Worm (Caenorhabditis elegans) whole organism, young adult: ENCODE data around the gene F46C5.7.

Experiments used
- B0336.3 ChIP-seq: fragments of 200-800 bp; sonication (Bioruptor generic); IDR thresholded peaks from 2 replicates; pipeline ENCODE4 v1.3.6; 2022; ENCODE audit warnings: missing genetic modification characterization, missing compliant biosample characterization
- F23B12.7 ChIP-seq: sonication (generic microtip); optimal IDR thresholded peaks from 2 replicates; lab custom pipeline; 2017; ENCODE audit warnings: missing genetic modification characterization, mild to moderate bottlenecking, missing compliant biosample characterization, antibody characterized with exemption, moderate library complexity; ENCODE audit not compliant: insufficient read depth
- F37B4.10 ChIP-seq: fragments of 200-800 bp; sonication (Bioruptor generic); IDR thresholded peaks from 2 replicates; pipeline ENCODE4 v1.3.6; 2022; ENCODE audit warnings: missing genetic modification characterization, missing compliant biosample characterization
- F39B2.1 ChIP-seq: fragments of 200-800 bp; sonication (Bioruptor generic); IDR thresholded peaks from 2 replicates; pipeline ENCODE4 v1.3.6; 2022; ENCODE audit warnings: missing genetic modification reagents, missing genetic modification characterization, missing compliant biosample characterization
- F55B11.4 ChIP-seq: sonication (generic microtip); optimal IDR thresholded peaks from 2 replicates; lab custom pipeline; 2016; ENCODE audit warnings: missing compliant biosample characterization, missing genetic modification characterization, borderline replicate concordance; ENCODE audit not compliant: insufficient read depth
- K11D2.4 ChIP-seq: fragments of 200-800 bp; sonication (Bioruptor generic); IDR thresholded peaks from 2 replicates; pipeline ENCODE4 v1.3.6; 2022; ENCODE audit warnings: missing genetic modification reagents, missing genetic modification characterization, missing compliant biosample characterization
- Y53F4B.3 ChIP-seq: fragments of 200-800 bp; sonication (Bioruptor generic); IDR thresholded peaks from 2 replicates; pipeline ENCODE4 v1.3.6; 2022; ENCODE audit warnings: missing genetic modification reagents, missing genetic modification characterization, missing compliant biosample characterization
- Y56A3A.18 ChIP-seq: fragments of 200-800 bp; sonication (Bioruptor generic); IDR thresholded peaks from 2 replicates; pipeline ENCODE4 v1.3.6; 2022; ENCODE audit warnings: missing genetic modification reagents, missing genetic modification characterization, missing compliant biosample characterization
- ZK185.1 ChIP-seq: sonication (generic microtip); optimal IDR thresholded peaks from 2 replicates; lab custom pipeline; 2016; ENCODE audit warnings: mild to moderate bottlenecking, missing genetic modification characterization, missing compliant biosample characterization; ENCODE audit not compliant: poor library complexity, severe bottlenecking
- aptf-3 ChIP-seq: fragments of 200-800 bp; sonication (Bioruptor generic); IDR thresholded peaks from 2 replicates; pipeline ENCODE4 v1.3.6; 2022; ENCODE audit warnings: missing genetic modification characterization, missing compliant biosample characterization
- athp-1 ChIP-seq: sonication (generic microtip); optimal IDR thresholded peaks from 2 replicates; lab custom pipeline; 2017; ENCODE audit warnings: mild to moderate bottlenecking, missing genetic modification characterization, missing compliant biosample characterization
- attf-5 ChIP-seq: fragments of 200-800 bp; sonication (Bioruptor generic); optimal IDR thresholded peaks from 2 replicates; lab custom pipeline; 2018; ENCODE audit warnings: mild to moderate bottlenecking, missing genetic modification characterization, missing compliant biosample characterization
- bed-2 ChIP-seq: fragments of 200-800 bp; sonication (Bioruptor generic); IDR thresholded peaks from 2 replicates; pipeline ENCODE4 v1.3.6; 2022; ENCODE audit warnings: missing genetic modification reagents, missing genetic modification characterization, missing compliant biosample characterization
- ccch-3 ChIP-seq: fragments of 200-800 bp; sonication (Bioruptor generic); optimal IDR thresholded peaks from 2 replicates; lab custom pipeline; 2018; ENCODE audit warnings: mild to moderate bottlenecking, missing genetic modification characterization, missing compliant biosample characterization
- ceh-40 ChIP-seq: fragments of 200-800 bp; sonication (Bioruptor generic); IDR thresholded peaks from 2 replicates; pipeline ENCODE4 v1.3.6; 2022; ENCODE audit warnings: missing genetic modification characterization, missing compliant biosample characterization
- dox-1 ChIP-seq: fragments of 200-800 bp; sonication (Bioruptor generic); IDR thresholded peaks from 2 replicates; pipeline ENCODE4 v1.3.6; 2022; ENCODE audit warnings: missing genetic modification reagents, missing genetic modification characterization, missing compliant biosample characterization
- efl-1 ChIP-seq: fragments of 150-350 bp; optimal IDR thresholded peaks from 2 replicates; lab custom pipeline; 2014; ENCODE audit warnings: missing biosample characterization, missing genetic modification reagents, missing genetic modification characterization
- egl-18 ChIP-seq: fragments of 200-800 bp; sonication (Bioruptor generic); IDR thresholded peaks from 2 replicates; pipeline ENCODE4 v1.3.6; 2022; ENCODE audit warnings: missing genetic modification reagents, missing genetic modification characterization, missing compliant biosample characterization
- egl-44 ChIP-seq: fragments of 200-800 bp; sonication (Bioruptor generic); IDR thresholded peaks from 2 replicates; pipeline ENCODE4 v1.3.6; 2022; ENCODE audit warnings: missing genetic modification reagents, missing genetic modification characterization, missing compliant biosample characterization
- ets-4 ChIP-seq: fragments of 200-800 bp; sonication (Bioruptor generic); optimal IDR thresholded peaks from 2 replicates; lab custom pipeline; 2018; ENCODE audit warnings: mild to moderate bottlenecking, missing genetic modification characterization, missing compliant biosample characterization
- lag-1 ChIP-seq: fragments of 200-800 bp; sonication (Bioruptor generic); IDR thresholded peaks from 2 replicates; pipeline ENCODE4 v1.3.6; 2022; ENCODE audit warnings: missing genetic modification reagents, missing genetic modification characterization, missing compliant biosample characterization
- let-526 ChIP-seq: fragments of 200-800 bp; sonication (Bioruptor generic); IDR thresholded peaks from 2 replicates; pipeline ENCODE4 v1.3.6; 2022; ENCODE audit warnings: missing genetic modification reagents, missing genetic modification characterization, missing compliant biosample characterization
- let-607 ChIP-seq, 2 experiments: fragments of 200-800 bp in 1 of 2; sonication (Bioruptor generic) in 1 of 2; sonication (generic microtip) in 1 of 2; optimal IDR thresholded peaks; 2 replicates each; lab custom pipeline; 2016 to 2018; ENCODE audit warnings: mild to moderate bottlenecking in 2 of 2, missing compliant biosample characterization in 2 of 2, missing genetic modification characterization in 2 of 2, moderate library complexity in 2 of 2, missing genotype in 1 of 2
- lin-26 ChIP-seq: fragments of 200-800 bp; sonication (Bioruptor generic); IDR thresholded peaks from 2 replicates; pipeline ENCODE4 v1.3.6; 2022; ENCODE audit warnings: missing genetic modification reagents, missing genetic modification characterization, missing compliant biosample characterization
- lin-40 ChIP-seq: sonication (generic microtip); optimal IDR thresholded peaks from 2 replicates; lab custom pipeline; 2016; ENCODE audit warnings: missing genetic modification characterization, mild to moderate bottlenecking, missing compliant biosample characterization, missing genotype, missing genetic modification reagents
- lin-54 ChIP-seq: fragments of 200-800 bp; sonication (Bioruptor generic); optimal IDR thresholded peaks from 2 replicates; lab custom pipeline; 2018; ENCODE audit warnings: mild to moderate bottlenecking, missing genetic modification characterization, missing compliant biosample characterization
- madf-10 ChIP-seq: sonication (generic microtip); optimal IDR thresholded peaks from 2 replicates; lab custom pipeline; 2016; ENCODE audit warnings: mild to moderate bottlenecking, missing genetic modification characterization, missing compliant biosample characterization
- madf-3 ChIP-seq: fragments of 200-800 bp; sonication (Bioruptor generic); IDR thresholded peaks from 2 replicates; pipeline ENCODE4 v1.3.6; 2022; ENCODE audit warnings: missing genetic modification reagents, missing genetic modification characterization, missing compliant biosample characterization
- madf-6 ChIP-seq: fragments of 200-800 bp; sonication (Bioruptor generic); IDR thresholded peaks from 2 replicates; pipeline ENCODE4 v1.3.6; 2022; ENCODE audit warnings: missing genetic modification reagents, missing genetic modification characterization, missing compliant biosample characterization
- madf-8 ChIP-seq: fragments of 200-800 bp; sonication (Bioruptor generic); conservative IDR thresholded peaks from 2 replicates; pipeline ENCODE4 v1.3.6; 2022; ENCODE audit warnings: missing genetic modification reagents, missing genetic modification characterization, missing compliant biosample characterization
- mcd-1 ChIP-seq: fragments of 200-800 bp; sonication (Bioruptor generic); IDR thresholded peaks from 2 replicates; pipeline ENCODE4 v1.3.6; 2022; ENCODE audit warnings: missing genetic modification reagents, missing genetic modification characterization, missing compliant biosample characterization
- mel-28 ChIP-seq: sonication (generic microtip); optimal IDR thresholded peaks from 2 replicates; lab custom pipeline; 2016; ENCODE audit warnings: borderline replicate concordance, mild to moderate bottlenecking, missing genetic modification characterization, missing compliant biosample characterization
- mxl-1 ChIP-seq: sonication (generic microtip); optimal IDR thresholded peaks from 2 replicates; lab custom pipeline; 2016; ENCODE audit warnings: missing genetic modification characterization, missing compliant biosample characterization
- nhr-90 ChIP-seq: sonication (generic microtip); optimal IDR thresholded peaks from 2 replicates; lab custom pipeline; 2016; ENCODE audit warnings: missing genotype, mild to moderate bottlenecking, missing genetic modification characterization, missing compliant biosample characterization
- pbrm-1 ChIP-seq: fragments of 200-800 bp; sonication (Bioruptor generic); IDR thresholded peaks from 2 replicates; pipeline ENCODE4 v1.3.6; 2022; ENCODE audit warnings: missing genetic modification reagents, missing genetic modification characterization, missing compliant biosample characterization
- rcor-1 ChIP-seq: fragments of 200-800 bp; sonication (Bioruptor generic); IDR thresholded peaks from 2 replicates; pipeline ENCODE4 v1.3.6; 2022; ENCODE audit warnings: missing genetic modification reagents, missing genetic modification characterization, missing compliant biosample characterization
- rpc-1 ChIP-seq, 2 experiments: fragments of 150-350 bp in 1 of 2; sonication (generic microtip) in 1 of 2; optimal IDR thresholded peaks; 2 replicates each; lab custom pipeline; 2014 to 2018; ENCODE audit warnings: missing biosample characterization in 1 of 2, missing genetic modification characterization in 1 of 2, missing genetic modification reagents in 1 of 2, missing genotype in 1 of 2
- sea-2 ChIP-seq: fragments of 200-800 bp; sonication (Bioruptor generic); IDR thresholded peaks from 2 replicates; pipeline ENCODE4 v1.3.6; 2022; ENCODE audit warnings: missing genetic modification characterization, missing compliant biosample characterization
- snpc-1.3 ChIP-seq: sonication (generic microtip); optimal IDR thresholded peaks from 2 replicates; lab custom pipeline; 2017; ENCODE audit warnings: missing genetic modification characterization, mild to moderate bottlenecking, missing compliant biosample characterization, antibody characterized with exemption, moderate library complexity, missing genotype, missing genetic modification reagents; ENCODE audit not compliant: insufficient read depth
- snpc-3.4 ChIP-seq: sonication (generic microtip); optimal IDR thresholded peaks from 2 replicates; lab custom pipeline; 2017; ENCODE audit warnings: missing genetic modification characterization, mild to moderate bottlenecking, missing compliant biosample characterization, antibody characterized with exemption, moderate library complexity, missing genotype, missing genetic modification reagents
- tbp1 ChIP-seq: fragments of 200-800 bp; sonication (Bioruptor generic); optimal IDR thresholded peaks from 2 replicates; lab custom pipeline; 2018; ENCODE audit warnings: mild to moderate bottlenecking, missing genetic modification characterization, missing compliant biosample characterization
- unc-130 ChIP-seq: sonication (generic microtip); optimal IDR thresholded peaks from 2 replicates; lab custom pipeline; 2016; ENCODE audit warnings: missing genetic modification reagents, missing genetic modification characterization, missing compliant biosample characterization
- unc-62 ChIP-seq: fragments of 150-350 bp; optimal IDR thresholded peaks from 2 replicates; lab custom pipeline; 2014; ENCODE audit warnings: missing biosample characterization, missing genetic modification reagents, missing genetic modification characterization
- xnd-1 ChIP-seq: sonication (generic microtip); optimal IDR thresholded peaks from 2 replicates; lab custom pipeline; 2016; ENCODE audit warnings: missing genotype, missing genetic modification reagents, missing genetic modification characterization, missing compliant biosample characterization
- zim-3 ChIP-seq: sonication (generic microtip); optimal IDR thresholded peaks from 2 replicates; lab custom pipeline; 2017; ENCODE audit warnings: mild to moderate bottlenecking, missing genetic modification characterization, moderate library complexity, missing compliant biosample characterization
- ztf-25 ChIP-seq: fragments of 200-800 bp; sonication (Bioruptor generic); IDR thresholded peaks from 2 replicates; pipeline ENCODE4 v1.3.6; 2022; ENCODE audit warnings: missing genetic modification reagents, missing genetic modification characterization, missing compliant biosample characterization
- ztf-26 ChIP-seq: sonication (generic microtip); optimal IDR thresholded peaks from 2 replicates; lab custom pipeline; 2017; ENCODE audit warnings: missing genetic modification characterization, missing compliant biosample characterization

Gene F46C5.7

DNA sequence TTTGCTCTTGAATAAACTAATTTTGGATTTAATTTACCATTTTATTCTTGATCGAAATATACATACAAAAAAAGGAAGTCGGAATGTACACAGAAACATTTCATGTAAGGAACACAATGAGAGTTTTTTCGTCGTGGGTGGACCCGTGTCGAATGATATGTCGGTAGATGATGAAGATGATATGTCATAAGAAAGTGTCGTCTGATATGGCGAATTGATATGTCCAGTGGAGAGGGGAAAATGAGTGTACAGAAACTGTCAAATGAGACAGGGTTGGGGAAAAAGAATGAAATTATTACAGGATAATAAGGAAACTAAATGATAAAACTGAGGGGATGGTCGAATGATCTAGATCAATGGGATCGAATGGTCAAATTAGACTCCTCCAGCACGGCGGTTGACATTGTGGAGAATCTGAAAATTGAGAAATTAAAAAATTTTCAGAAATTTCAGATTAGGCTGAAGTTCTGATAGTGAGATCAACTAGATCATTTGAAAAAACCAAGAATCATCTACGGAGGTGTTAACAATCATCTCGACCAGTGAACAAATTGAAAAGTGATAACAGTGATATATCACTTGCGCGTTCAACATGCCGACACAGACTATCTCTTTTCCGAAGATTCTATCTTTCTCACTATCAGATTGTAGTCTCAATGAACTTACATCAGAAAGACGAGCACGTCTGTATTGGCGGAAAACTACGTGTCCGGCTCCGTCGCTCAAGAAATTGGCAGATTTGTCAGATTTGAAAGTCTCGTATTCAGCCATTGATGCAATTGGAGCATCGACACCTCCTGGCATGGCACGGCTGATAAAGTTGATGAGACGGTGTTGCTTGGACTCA, 18.8 kb upstream of the F46C5.7 start:
- TF ChIP-seq aptf-3 (GFP tag; lab: Robert Waterston, UW) (no peak), F39B2.1 (no peak), let-607 (tag; optimal IDR thresholded peaks at IDR 0.05; lab: Kevin White, UChicago) (no peak), K11D2.4 (GFP tag; lab: Robert Waterston, UW) (0 out of 2 replicates have a peak, but pooled peaks have one; percentile 29), lin-54 (no peak), F37B4.10 (GFP tag; lab: Robert Waterston, UW) (0 out of 2 replicates have a peak, but pooled peaks have one; percentile 55), let-526 (GFP tag; lab: Robert Waterston, UW) (no peak), bed-2 (GFP tag; lab: Robert Waterston, UW) (no peak), lag-1 (GFP tag; lab: Robert Waterston, UW) (no peak), rcor-1 (GFP tag; lab: Robert Waterston, UW) (no peak), ets-4 (GFP tag; lab: Kevin White, UChicago) (no peak), B0336.3 (no peak), dox-1 (no peak), xnd-1 (no peak), F23B12.7 (tag; lab: Kevin White, UChicago) (no peak), madf-6 (GFP tag; lab: Robert Waterston, UW) (no peak), tbp1 (no peak), zim-3 (tag; lab: Kevin White, UChicago) (no peak), Y53F4B.3 (no peak), mcd-1 (GFP tag; lab: Robert Waterston, UW) (no peak), madf-10 (tag; lab: Kevin White, UChicago) (no peak), Y56A3A.18 (GFP tag; lab: Robert Waterston, UW) (no peak), ztf-25 (GFP tag; lab: Robert Waterston, UW) (0 out of 2 replicates have a peak, but pooled peaks have one; percentile 26), unc-130 (GFP tag; lab: Kevin White, UChicago) (no peak), snpc-3.4 (no peak), mel-28 (tag; lab: Kevin White, UChicago) (no peak), F55B11.4 (tag; lab: Kevin White, UChicago) (no peak), egl-44 (no peak), rpc-1 (optimal IDR thresholded peaks at IDR 0.05; lab: Kevin White, UChicago) (no peak), rpc-1 (tag; optimal IDR thresholded peaks at IDR 0.05; lab: Kevin White, UChicago) (no peak), madf-3 (GFP tag; lab: Robert Waterston, UW) (no peak), egl-18 (GFP tag; lab: Robert Waterston, UW) (no peak), snpc-1.3 (tag; lab: Kevin White, UChicago) (no peak), athp-1 (no peak), madf-8 (GFP tag; lab: Robert Waterston, UW) (no peak), nhr-90 (tag; lab: Kevin White, UChicago) (no peak), ztf-26 (tag; lab: Kevin White, UChicago) (peak; percentile 85), ccch-3 (GFP tag; lab: Kevin White, UChicago) (no peak), lin-26 (GFP tag; lab: Robert Waterston, UW) (peak; percentile 14; the same call in 1 of the 2 replicates), attf-5 (GFP tag; lab: Kevin White, UChicago) (no peak), ZK185.1 (tag; lab: Kevin White, UChicago) (peak; percentile 34), mxl-1 (tag; lab: Kevin White, UChicago) (no peak), efl-1 (no peak), unc-62 (GFP tag; lab: Kevin White, UChicago) (no peak), pbrm-1 (GFP tag; lab: Robert Waterston, UW) (no peak), lin-40 (tag; lab: Kevin White, UChicago) (peak; percentile 3), sea-2 (no peak), ceh-40 (GFP tag; lab: Robert Waterston, UW) (no peak)
